Fruit fly (Drosophila melanogaster) whole organism, pupa: ENCODE data around the gene saturn.
A peak's percentile ranks its signal among the peaks of the same experiment; 100 is the strongest.

Experiments
- CG10348 ChIP-seq: fragments of 200-800 bp; sonication (Bioruptor generic); IDR thresholded peaks from 2 replicates; pipeline ENCODE4 v1.3.6; 2022; ENCODE audit warnings: missing biosample characterization, missing genetic modification characterization
- CG12605 ChIP-seq: fragments of 200-800 bp; sonication (Bioruptor generic); IDR thresholded peaks from 2 replicates; pipeline ENCODE4 v1.3.6; 2022; ENCODE audit warnings: missing biosample characterization, missing genetic modification characterization
- CG13204 ChIP-seq: fragments of 200-800 bp; sonication (Bioruptor generic); optimal IDR thresholded peaks from 2 replicates; lab custom pipeline; 2018; ENCODE audit warnings: missing biosample characterization, mild to moderate bottlenecking, missing genetic modification characterization, moderate library complexity
- CG14655 ChIP-seq: fragments of 200-800 bp; sonication (Bioruptor generic); optimal IDR thresholded peaks from 3 replicates; lab custom pipeline; 2017; ENCODE audit warnings: mild to moderate bottlenecking, missing biosample characterization, missing genetic modification reagents, missing genetic modification characterization
- CG15710 ChIP-seq: fragments of 200-800 bp; sonication (Bioruptor generic); optimal IDR thresholded peaks from 2 replicates; lab custom pipeline; 2018; ENCODE audit warnings: missing biosample characterization, mild to moderate bottlenecking, missing genetic modification characterization, moderate library complexity
- CG17806 ChIP-seq: fragments of 200-800 bp; sonication (Bioruptor generic); optimal IDR thresholded peaks from 2 replicates; lab custom pipeline; 2018; ENCODE audit warnings: missing biosample characterization, mild to moderate bottlenecking, missing genetic modification characterization, moderate library complexity
- CG32121 ChIP-seq: fragments of 200-800 bp; sonication (Bioruptor generic); IDR thresholded peaks from 2 replicates; pipeline ENCODE4 v1.3.6; 2022; ENCODE audit warnings: missing biosample characterization, missing genetic modification characterization
- CG34367 ChIP-seq: fragments of 200-800 bp; sonication (Bioruptor generic); optimal IDR thresholded peaks from 2 replicates; lab custom pipeline; 2018; ENCODE audit warnings: missing biosample characterization, mild to moderate bottlenecking, missing genetic modification characterization
- CG4496 ChIP-seq: fragments of 200-800 bp; sonication (Bioruptor generic); IDR thresholded peaks from 3 replicates; pipeline ENCODE4 v1.3.6; 2022; ENCODE audit warnings: missing biosample characterization, missing genetic modification characterization
- CG8159 ChIP-seq: fragments of 200-800 bp; sonication (Bioruptor generic); optimal IDR thresholded peaks from 3 replicates; lab custom pipeline; 2018; ENCODE audit warnings: missing biosample characterization, mild to moderate bottlenecking, missing genetic modification characterization, moderate library complexity
- CG8301 ChIP-seq: fragments of 200-800 bp; sonication (Bioruptor generic); optimal IDR thresholded peaks from 2 replicates; lab custom pipeline; 2018; ENCODE audit warnings: missing biosample characterization, mild to moderate bottlenecking, missing genetic modification characterization
- CG9948 ChIP-seq: fragments of 200-800 bp; sonication (Bioruptor generic); optimal IDR thresholded peaks from 2 replicates; lab custom pipeline; 2018; ENCODE audit warnings: missing biosample characterization, mild to moderate bottlenecking, missing genetic modification characterization, moderate library complexity
- D1 ChIP-seq: fragments of 200-800 bp; sonication (Bioruptor generic); optimal IDR thresholded peaks from 2 replicates; lab custom pipeline; 2018; ENCODE audit warnings: missing biosample characterization, mild to moderate bottlenecking, missing genetic modification characterization, moderate library complexity
- EcR ChIP-seq: fragments of 200-800 bp; sonication (Bioruptor generic); optimal IDR thresholded peaks from 3 replicates; lab custom pipeline; 2019; ENCODE audit warnings: missing biosample characterization, missing genetic modification characterization, mild to moderate bottlenecking, moderate library complexity, missing genetic modification reagents
- Ets98B ChIP-seq: fragments of 200-800 bp; sonication (Bioruptor generic); IDR thresholded peaks from 2 replicates; pipeline ENCODE4 v1.3.6; 2022; ENCODE audit warnings: missing biosample characterization, missing genetic modification characterization
- Pif1A ChIP-seq: fragments of 200-800 bp; sonication (Bioruptor generic); optimal IDR thresholded peaks from 3 replicates; lab custom pipeline; 2016; ENCODE audit warnings: missing biosample characterization, missing genetic modification characterization
- Pif1B ChIP-seq: fragments of 200-800 bp; sonication (Bioruptor generic); optimal IDR thresholded peaks from 3 replicates; lab custom pipeline; 2016; ENCODE audit warnings: missing biosample characterization, missing genetic modification characterization
- Snoo ChIP-seq: fragments of 200-800 bp; sonication (Bioruptor generic); optimal IDR thresholded peaks from 3 replicates; lab custom pipeline; 2017; ENCODE audit warnings: missing biosample characterization, mild to moderate bottlenecking, missing genetic modification characterization, inconsistent platforms
- fd96Ca ChIP-seq: fragments of 200-800 bp; sonication (Bioruptor generic); IDR thresholded peaks from 3 replicates; pipeline ENCODE4 v1.3.6; 2022; ENCODE audit warnings: missing biosample characterization, missing genetic modification characterization
- gl ChIP-seq: fragments of 200-800 bp; sonication (Bioruptor generic); optimal IDR thresholded peaks from 2 replicates; lab custom pipeline; 2018; ENCODE audit warnings: missing biosample characterization, mild to moderate bottlenecking, missing genetic modification characterization
- rn ChIP-seq: fragments of 200-800 bp; sonication (Bioruptor generic); IDR thresholded peaks from 2 replicates; pipeline ENCODE4 v1.3.6; 2022; ENCODE audit warnings: missing biosample characterization, missing genetic modification characterization

Gene saturn

DNA sequence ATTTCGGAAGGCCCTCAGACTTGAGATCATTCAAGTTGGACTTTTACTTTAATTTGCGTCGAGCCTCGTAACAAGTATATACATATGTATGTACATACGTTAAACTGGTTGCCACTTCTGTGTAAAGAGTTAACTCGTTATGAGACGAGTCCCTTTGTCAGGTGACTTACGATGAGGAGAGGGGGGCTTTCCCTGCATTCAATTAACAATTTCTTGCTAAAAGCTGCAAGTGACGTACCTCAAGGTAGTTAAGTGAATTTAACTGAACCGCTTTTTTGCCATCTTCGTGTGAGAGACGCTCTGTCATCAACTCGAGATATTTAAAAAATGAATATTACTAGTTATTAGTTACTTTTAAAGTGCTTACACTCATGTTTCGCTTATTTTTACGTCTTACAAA, 5.9 kb downstream of the saturn start:
- TF ChIP-seq EcR (GFP tag; lab: Kevin White, UChicago): peak; percentile 55
- no peak for TF ChIP-seq CG8301 (tag; lab: Kevin White, UChicago)

DNA sequence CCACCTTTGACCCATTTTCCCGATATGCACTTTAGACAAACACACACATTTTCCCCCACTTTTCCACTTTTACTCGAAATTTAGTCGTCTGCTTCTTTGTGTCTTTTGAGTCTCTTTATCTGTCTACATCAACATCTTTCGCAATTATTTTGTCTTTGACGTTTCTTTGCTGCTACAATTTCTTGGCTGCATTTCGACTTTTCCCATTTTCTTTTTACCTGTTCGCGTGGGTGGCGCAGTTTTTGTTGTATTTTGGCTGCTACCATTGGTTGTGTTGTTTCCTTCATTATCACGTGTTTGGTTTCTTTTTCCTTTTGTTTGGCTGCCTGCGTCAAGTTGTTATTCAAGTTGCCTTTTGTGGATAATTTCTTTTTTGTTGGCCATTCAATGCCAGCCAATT, 8.5 kb downstream of the saturn start:
- no peak for TF ChIP-seq fd96Ca (GFP tag; lab: Robert Waterston, UW)
- no peak; the same call in 1 of the 2 replicates for TF ChIP-seq Ets98B (GFP tag; lab: Robert Waterston, UW)
- TF ChIP-seq CG12605 (GFP tag; lab: Robert Waterston, UW): no peak
- no peak for TF ChIP-seq D1 (tag; lab: Kevin White, UChicago)
- TF ChIP-seq Pif1A (GFP tag; lab: Kevin White, UChicago): no peak
- TF ChIP-seq CG34367 (tag; lab: Kevin White, UChicago): no peak
- no peak for TF ChIP-seq EcR (GFP tag; lab: Kevin White, UChicago)
- TF ChIP-seq CG15710 (tag; lab: Kevin White, UChicago): no peak
- TF ChIP-seq Snoo (tag; lab: Kevin White, UChicago): no peak
- TF ChIP-seq CG4496 (GFP tag; lab: Robert Waterston, UW): no peak
- TF ChIP-seq CG13204: no peak
- no peak for TF ChIP-seq CG10348 (GFP tag; lab: Robert Waterston, UW)
- no peak for TF ChIP-seq gl
- no peak for TF ChIP-seq rn (GFP tag; lab: Robert Waterston, UW)
- TF ChIP-seq CG17806 (tag; lab: Kevin White, UChicago): no peak
- TF ChIP-seq CG14655 (GFP tag; lab: Kevin White, UChicago): no peak
- TF ChIP-seq Pif1B: no peak

DNA sequence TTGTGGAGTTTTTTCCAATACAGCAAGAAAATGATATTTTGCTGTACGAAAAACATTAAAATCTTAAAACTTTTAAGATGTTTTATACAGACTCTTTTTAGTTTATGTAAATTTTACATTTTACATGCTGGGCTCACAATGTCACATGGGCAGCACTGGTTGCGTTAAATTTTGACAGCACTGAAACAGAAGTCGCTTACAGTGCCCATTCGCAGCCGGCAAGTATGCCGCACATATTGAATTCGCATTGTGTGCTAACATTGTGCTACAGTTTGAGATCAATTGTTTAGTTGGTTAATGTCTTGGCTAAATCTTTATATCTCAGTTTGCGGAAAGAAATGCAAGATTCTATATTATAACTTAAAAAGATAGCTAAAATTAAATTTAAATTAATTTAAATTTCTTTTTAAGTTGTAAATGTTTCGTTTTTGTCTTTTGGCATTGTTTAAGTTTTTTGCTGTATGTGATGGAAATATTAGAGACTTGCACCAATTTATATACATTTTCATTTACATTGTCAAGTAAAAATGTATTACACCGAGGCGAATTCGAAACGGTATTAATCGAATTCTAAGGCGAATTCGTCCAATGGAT, 9.3 kb downstream of the saturn start:
- TF ChIP-seq fd96Ca (GFP tag; lab: Robert Waterston, UW) (no peak), D1 (tag; lab: Kevin White, UChicago) (peak; percentile 11), CG12605 (GFP tag; lab: Robert Waterston, UW) (no peak)

DNA sequence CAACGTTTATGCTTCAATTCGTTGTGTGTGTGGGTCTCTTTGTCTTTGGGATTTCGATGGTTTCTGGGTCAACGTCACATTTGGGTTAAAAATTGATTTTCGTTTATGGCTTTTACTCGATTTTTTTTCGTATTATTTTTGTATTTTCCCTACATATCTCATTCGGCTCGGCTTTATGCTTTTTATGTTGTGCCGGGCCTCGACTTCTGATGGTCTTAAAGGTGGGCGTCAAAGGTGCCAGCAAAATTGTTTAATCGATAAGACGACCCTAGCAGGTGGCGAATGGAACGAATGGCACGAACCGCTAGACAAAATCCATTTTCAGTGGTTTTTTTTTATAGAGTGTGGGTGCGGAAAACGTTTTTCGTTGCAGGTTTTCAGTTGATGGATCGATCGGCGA, 13.0 kb downstream of the saturn start:
- TF ChIP-seq CG4496 (GFP tag; lab: Robert Waterston, UW) (no peak), Snoo (tag; lab: Kevin White, UChicago) (no peak), D1 (tag; lab: Kevin White, UChicago) (no peak), CG10348 (GFP tag; lab: Robert Waterston, UW) (no peak), CG32121 (no peak), CG8301 (tag; lab: Kevin White, UChicago) (no peak), gl (no peak), CG13204 (no peak), CG9948 (tag; lab: Kevin White, UChicago) (no peak)

DNA sequence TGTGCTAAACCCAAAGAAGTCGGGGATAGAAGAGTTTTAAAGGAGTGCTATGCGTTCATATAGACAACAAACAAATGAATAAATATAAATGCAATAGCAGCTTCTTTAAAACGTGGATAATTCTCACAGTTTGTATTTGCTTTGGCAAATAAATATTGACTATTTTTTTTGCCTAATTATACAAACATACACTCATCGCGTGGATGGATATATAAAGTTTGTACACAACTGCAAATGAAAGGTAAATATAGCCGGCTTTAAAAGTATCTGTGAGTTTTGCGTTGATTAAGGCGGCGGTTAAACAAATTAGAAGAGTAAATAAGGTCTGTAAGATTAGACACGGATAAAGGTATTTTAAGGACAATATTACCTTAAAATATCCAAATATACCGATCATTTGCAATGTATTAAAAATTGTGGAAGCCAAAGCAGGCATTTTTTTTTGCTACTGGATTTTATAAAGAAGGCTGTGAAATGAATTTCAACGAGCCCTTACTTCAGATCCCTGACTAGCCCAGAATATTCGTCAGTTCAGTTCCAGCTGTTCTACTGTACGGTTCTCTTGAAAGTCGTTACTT, 14.6 kb downstream of the saturn start, which contains the start of gene CG7768:
CG7768 (plus strand) TSS at position 528 of the 578 bp plus-strand sequence.
- TF ChIP-seq CG10348 (GFP tag; lab: Robert Waterston, UW) (no peak), CG14655 (GFP tag; lab: Kevin White, UChicago) (no peak), CG4496 (GFP tag; lab: Robert Waterston, UW) (no peak), rn (GFP tag; lab: Robert Waterston, UW) (no peak), gl (no peak), CG32121 (no peak), fd96Ca (GFP tag; lab: Robert Waterston, UW) (no peak)

DNA sequence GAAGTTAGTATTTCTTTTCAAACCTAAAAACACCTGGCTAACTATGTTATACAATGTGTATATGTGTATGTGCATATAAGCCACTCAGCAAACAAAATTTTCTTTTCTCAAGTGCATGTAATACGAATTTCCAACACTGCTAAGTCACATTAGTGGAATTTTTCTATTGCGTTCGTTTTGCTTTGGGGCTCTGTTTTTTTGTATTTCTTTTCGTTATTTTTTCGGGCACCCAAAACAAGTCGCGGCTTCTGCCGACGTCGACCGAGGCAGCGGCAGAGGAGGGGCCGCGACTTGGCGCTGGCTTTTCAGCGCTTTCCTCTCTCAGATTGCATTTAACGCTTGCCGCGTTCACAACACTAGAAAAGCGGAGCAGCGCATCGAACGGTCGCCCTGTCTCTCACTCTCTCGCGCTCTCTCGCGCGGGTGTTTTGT, 16.3 kb downstream of the saturn start:
- TF ChIP-seq fd96Ca (GFP tag; lab: Robert Waterston, UW): no peak
- no peak for TF ChIP-seq CG13204
- peak; percentile 59 for TF ChIP-seq CG14655 (GFP tag; lab: Kevin White, UChicago)
- TF ChIP-seq CG9948 (tag; lab: Kevin White, UChicago): no peak
- TF ChIP-seq CG4496 (GFP tag; lab: Robert Waterston, UW): peak; percentile 81
- TF ChIP-seq Ets98B (GFP tag; lab: Robert Waterston, UW): peak; percentile 69; the same call in 1 of the 2 replicates
- TF ChIP-seq CG12605 (GFP tag; lab: Robert Waterston, UW): peak; percentile 83
- TF ChIP-seq CG8301 (tag; lab: Kevin White, UChicago): peak; percentile 51
- no peak for TF ChIP-seq CG34367 (tag; lab: Kevin White, UChicago)
- no peak for TF ChIP-seq CG17806 (tag; lab: Kevin White, UChicago)
- no peak for TF ChIP-seq CG8159 (tag; lab: Kevin White, UChicago)
- no peak for TF ChIP-seq Snoo (tag; lab: Kevin White, UChicago)
- TF ChIP-seq EcR (GFP tag; lab: Kevin White, UChicago): no peak
- TF ChIP-seq Pif1B: no peak
- TF ChIP-seq CG15710 (tag; lab: Kevin White, UChicago): no peak
- no peak for TF ChIP-seq gl
- TF ChIP-seq Pif1A (GFP tag; lab: Kevin White, UChicago): no peak
- peak; percentile 40; the same call in 1 of the 2 replicates for TF ChIP-seq CG32121
